Worm (Caenorhabditis elegans) whole organism, L1 larva: Measurements from ENCODE around the gene spp-28.
A peak's percentile ranks its signal among the peaks of the same experiment; 100 is the strongest.

Source experiments
- C04F5.9 ChIP-seq: sonication (generic microtip); optimal IDR thresholded peaks from 2 replicates; lab custom pipeline; 2016; ENCODE audit warnings: missing genetic modification characterization, missing compliant biosample characterization
- F16B12.6 ChIP-seq: fragments of 150-350 bp; optimal IDR thresholded peaks from 2 replicates; lab custom pipeline; 2014; ENCODE audit warnings: missing biosample characterization, missing genetic modification characterization
- Y116A8C.19 ChIP-seq: sonication (generic microtip); optimal IDR thresholded peaks from 2 replicates; lab custom pipeline; 2016; ENCODE audit warnings: missing compliant biosample characterization, missing genetic modification characterization, borderline replicate concordance
- aha-1 ChIP-seq: fragments of 150-350 bp; optimal IDR thresholded peaks from 2 replicates; lab custom pipeline; 2014; ENCODE audit warnings: missing biosample characterization, missing genetic modification characterization
- alr-1 ChIP-seq: fragments of 200-800 bp; sonication (Bioruptor generic); optimal IDR thresholded peaks from 2 replicates; lab custom pipeline; 2018; ENCODE audit warnings: borderline replicate concordance, mild to moderate bottlenecking, missing genetic modification characterization, missing compliant biosample characterization
- blmp-1 ChIP-seq: fragments of 150-350 bp; optimal IDR thresholded peaks from 2 replicates; lab custom pipeline; 2014; ENCODE audit warnings: missing biosample characterization, missing genetic modification characterization
- ceh-88 ChIP-seq: fragments of 200-800 bp; sonication (Bioruptor generic); IDR thresholded peaks from 2 replicates; pipeline ENCODE4 v1.3.6; 2022; ENCODE audit warnings: missing genetic modification characterization, missing compliant biosample characterization
- ceh-90 ChIP-seq: sonication (generic microtip); optimal IDR thresholded peaks from 2 replicates; lab custom pipeline; 2016; ENCODE audit warnings: missing genetic modification characterization, missing compliant biosample characterization
- ces-1 ChIP-seq: fragments of 150-350 bp; optimal IDR thresholded peaks from 2 replicates; lab custom pipeline; 2014; ENCODE audit warnings: missing biosample characterization, missing genetic modification reagents, missing genetic modification characterization
- dpl-1 ChIP-seq, 3 experiments: fragments of 150-350 bp in 2 of 3; sonication (generic microtip) in 1 of 3; optimal IDR thresholded peaks; 2 replicates each; lab custom pipeline; 2014 to 2017; ENCODE audit warnings: missing biosample characterization in 3 of 3, missing genetic modification characterization in 3 of 3, missing genetic modification reagents in 3 of 3
- dsc-1 ChIP-seq: sonication (generic microtip); optimal IDR thresholded peaks from 2 replicates; lab custom pipeline; 2016; ENCODE audit warnings: mild to moderate bottlenecking, missing genetic modification characterization, missing compliant biosample characterization
- efl-1 ChIP-seq, 4 experiments: fragments of 150-350 bp; optimal IDR thresholded peaks in 3 of 4; peaks in 1 of 4; 1 replicate in 1 of 4; 2 replicates in 3 of 4; lab custom pipeline; 2014; ENCODE audit warnings: missing biosample characterization in 2 of 4, missing genetic modification characterization in 2 of 4, missing genetic modification reagents in 2 of 4
- efl-3 ChIP-seq: fragments of 200-800 bp; sonication (Bioruptor generic); optimal IDR thresholded peaks from 2 replicates; lab custom pipeline; 2018; ENCODE audit warnings: mild to moderate bottlenecking, missing genetic modification characterization, missing compliant biosample characterization
- egl-13 ChIP-seq: sonication (generic microtip); optimal IDR thresholded peaks from 2 replicates; lab custom pipeline; 2016; ENCODE audit warnings: missing genotype, missing genetic modification reagents, missing genetic modification characterization, missing compliant biosample characterization
- egl-27 ChIP-seq, 2 experiments: fragments of 150-350 bp in 1 of 2; sonication (generic microtip); optimal IDR thresholded peaks; 3 replicates each; lab custom pipeline; 2017 to 2018; ENCODE audit warnings: missing biosample characterization in 2 of 2, missing genetic modification characterization in 2 of 2, missing genetic modification reagents in 2 of 2
- elt-2 ChIP-seq: sonication (generic microtip); optimal IDR thresholded peaks from 2 replicates; lab custom pipeline; 2016; ENCODE audit warnings: missing genetic modification characterization, mild to moderate bottlenecking, inconsistent platforms, missing compliant biosample characterization, missing genetic modification reagents
- elt-3 ChIP-seq, 6 experiments: fragments of 150-350 bp in 1 of 6; sonication (generic microtip); optimal IDR thresholded peaks; 2 replicates each; lab custom pipeline; 2017 to 2018; ENCODE audit warnings: missing biosample characterization in 6 of 6, missing genetic modification characterization in 6 of 6, inconsistent platforms in 1 of 6
- ets-5 ChIP-seq: fragments of 200-800 bp; sonication (Bioruptor generic); IDR thresholded peaks from 2 replicates; pipeline ENCODE4 v1.3.6; 2022; ENCODE audit warnings: missing genetic modification characterization, missing compliant biosample characterization
- fkh-10 ChIP-seq: sonication (generic microtip); optimal IDR thresholded peaks from 2 replicates; lab custom pipeline; 2017; ENCODE audit warnings: missing biosample characterization, missing genetic modification reagents, missing genetic modification characterization
- grh-1 ChIP-seq: fragments of 200-800 bp; sonication (Bioruptor generic); IDR thresholded peaks from 2 replicates; pipeline ENCODE4 v1.3.6; 2022; ENCODE audit warnings: missing genetic modification reagents, missing genetic modification characterization, missing compliant biosample characterization
- hlh-17 ChIP-seq: fragments of 200-800 bp; sonication (Bioruptor generic); optimal IDR thresholded peaks from 2 replicates; lab custom pipeline; 2018; ENCODE audit warnings: missing genetic modification characterization, mild to moderate bottlenecking, missing compliant biosample characterization, moderate library complexity, borderline replicate concordance
- hpl-2 ChIP-seq: fragments of 150-350 bp; optimal IDR thresholded peaks from 2 replicates; lab custom pipeline; 2014; ENCODE audit warnings: missing biosample characterization, missing genetic modification reagents, missing genetic modification characterization
- isw-1 ChIP-seq: fragments of 200-800 bp; sonication (Bioruptor generic); IDR thresholded peaks from 2 replicates; pipeline ENCODE4 v1.3.6; 2022; ENCODE audit warnings: missing genetic modification characterization, missing compliant biosample characterization
- lin-14 ChIP-seq: fragments of 200-800 bp; sonication (Bioruptor generic); optimal IDR thresholded peaks from 2 replicates; lab custom pipeline; 2018; ENCODE audit warnings: mild to moderate bottlenecking, missing genetic modification characterization, moderate library complexity, missing compliant biosample characterization
- lin-15B ChIP-seq: fragments of 150-350 bp; sonication (generic microtip); optimal IDR thresholded peaks from 3 replicates; lab custom pipeline; 2014; ENCODE audit warnings: missing biosample characterization, missing genetic modification characterization
- lin-39 ChIP-seq: fragments of 150-350 bp; optimal IDR thresholded peaks from 2 replicates; lab custom pipeline; 2014; ENCODE audit warnings: missing biosample characterization, missing genetic modification reagents, missing genetic modification characterization
- lir-3 ChIP-seq: sonication (generic microtip); optimal IDR thresholded peaks from 2 replicates; lab custom pipeline; 2016; ENCODE audit warnings: mild to moderate bottlenecking, missing genetic modification characterization, moderate library complexity, missing compliant biosample characterization; ENCODE audit not compliant: poor library complexity
- mef-2 ChIP-seq: fragments of 150-350 bp; optimal IDR thresholded peaks from 2 replicates; lab custom pipeline; 2014; ENCODE audit warnings: missing biosample characterization, missing genetic modification characterization
- mep-1 ChIP-seq: fragments of 150-350 bp; optimal IDR thresholded peaks from 2 replicates; lab custom pipeline; 2014; ENCODE audit warnings: missing biosample characterization, missing genetic modification characterization
- nhr-11 ChIP-seq: fragments of 150-350 bp; optimal IDR thresholded peaks from 2 replicates; lab custom pipeline; 2014; ENCODE audit warnings: missing biosample characterization, missing genetic modification characterization
- nhr-12 ChIP-seq: sonication (generic microtip); optimal IDR thresholded peaks from 2 replicates; lab custom pipeline; 2017; ENCODE audit warnings: missing biosample characterization, missing genetic modification characterization
- nhr-237 ChIP-seq: fragments of 150-350 bp; optimal IDR thresholded peaks from 2 replicates; lab custom pipeline; 2014; ENCODE audit warnings: missing biosample characterization, missing genetic modification characterization
- nhr-47 ChIP-seq: sonication (generic microtip); optimal IDR thresholded peaks from 2 replicates; lab custom pipeline; 2016; ENCODE audit warnings: mild to moderate bottlenecking, missing genetic modification characterization, moderate library complexity, missing compliant biosample characterization
- nhr-77 ChIP-seq: fragments of 150-350 bp; optimal IDR thresholded peaks from 2 replicates; lab custom pipeline; 2014; ENCODE audit warnings: missing biosample characterization, missing genetic modification characterization
- nhr-84 ChIP-seq: sonication (generic microtip); optimal IDR thresholded peaks from 2 replicates; lab custom pipeline; 2017; ENCODE audit warnings: missing biosample characterization, missing genetic modification characterization
- nhr-85 ChIP-seq: sonication (generic microtip); peaks from one replicate; lab custom pipeline; 2016; ENCODE audit warnings: missing genetic modification characterization, inconsistent platforms, missing compliant biosample characterization
- nhr-90 ChIP-seq: sonication (generic microtip); optimal IDR thresholded peaks from 2 replicates; lab custom pipeline; 2016; ENCODE audit warnings: mild to moderate bottlenecking, missing genetic modification characterization, missing compliant biosample characterization; ENCODE audit not compliant: poor library complexity
- pag-3 ChIP-seq: sonication (generic microtip); optimal IDR thresholded peaks from 2 replicates; lab custom pipeline; 2017; ENCODE audit warnings: missing genetic modification characterization, mild to moderate bottlenecking, missing compliant biosample characterization, antibody characterized with exemption, borderline replicate concordance; ENCODE audit not compliant: insufficient read depth
- snu-23 ChIP-seq: sonication (generic microtip); optimal IDR thresholded peaks from 2 replicates; lab custom pipeline; 2016; ENCODE audit warnings: missing genetic modification characterization, missing compliant biosample characterization
- tlp-1 ChIP-seq: fragments of 150-350 bp; optimal IDR thresholded peaks from 2 replicates; lab custom pipeline; 2014; ENCODE audit warnings: missing biosample characterization, missing genetic modification characterization
- unc-130 ChIP-seq: fragments of 150-350 bp; optimal IDR thresholded peaks from 2 replicates; lab custom pipeline; 2017; ENCODE audit warnings: missing biosample characterization, missing genetic modification characterization, inconsistent platforms
- unc-30 ChIP-seq: sonication (generic microtip); optimal IDR thresholded peaks from 2 replicates; lab custom pipeline; 2017; ENCODE audit warnings: missing biosample characterization, missing genetic modification characterization
- unc-62 ChIP-seq: fragments of 150-350 bp; optimal IDR thresholded peaks from 2 replicates; lab custom pipeline; 2014; ENCODE audit warnings: missing biosample characterization, missing genetic modification reagents, missing genetic modification characterization
- vab-15 ChIP-seq: sonication (generic microtip); optimal IDR thresholded peaks from 2 replicates; lab custom pipeline; 2017; ENCODE audit warnings: missing genotype, mild to moderate bottlenecking, missing genetic modification characterization, missing compliant biosample characterization
- xbp-1 ChIP-seq: sonication (generic microtip); optimal IDR thresholded peaks from 2 replicates; lab custom pipeline; 2016; ENCODE audit warnings: missing genetic modification characterization, missing compliant biosample characterization
- zag-1 ChIP-seq: fragments of 150-350 bp; optimal IDR thresholded peaks from 2 replicates; lab custom pipeline; 2014; ENCODE audit warnings: missing biosample characterization, missing genetic modification characterization
- zip-4 ChIP-seq: fragments of 200-800 bp; sonication (Bioruptor generic); optimal IDR thresholded peaks from 2 replicates; lab custom pipeline; 2018; ENCODE audit warnings: mild to moderate bottlenecking, missing genetic modification characterization, moderate library complexity, missing compliant biosample characterization

spp-28 gene

DNA sequence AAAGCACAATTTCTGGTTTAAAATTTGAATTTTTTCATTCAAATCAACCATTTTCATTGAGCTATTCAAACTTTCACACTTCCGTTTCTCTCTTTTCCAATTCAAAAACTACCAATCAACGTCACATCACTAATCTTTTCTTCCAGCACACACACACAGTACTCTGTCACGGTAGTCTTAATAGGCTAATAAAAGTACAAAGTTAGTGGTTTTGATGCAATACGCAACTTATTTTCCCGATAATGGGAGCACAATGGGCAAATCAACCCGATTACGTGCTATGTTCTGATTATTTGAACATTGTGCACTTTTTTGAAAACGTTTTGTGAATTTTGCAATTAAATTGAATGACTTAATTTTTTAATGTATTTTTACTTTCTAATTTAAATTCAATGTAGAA, 37.2 kb upstream of the spp-28 start:
- no peak for TF ChIP-seq snu-23 (GFP tag; lab: Kevin White, UChicago)
- TF ChIP-seq nhr-12 = no peak
- TF ChIP-seq blmp-1 = no peak
- TF ChIP-seq zip-4 (GFP tag; lab: Kevin White, UChicago) = no peak
- no peak for TF ChIP-seq lin-15B (tag; lab: Kevin White, UChicago)
- TF ChIP-seq isw-1 (GFP tag; lab: Robert Waterston, UW) = no peak
- no peak for TF ChIP-seq unc-130 (tag; lab: Kevin White, UChicago)
- TF ChIP-seq nhr-77 (tag; lab: Kevin White, UChicago) = no peak
- TF ChIP-seq nhr-90 (tag; lab: Kevin White, UChicago) = no peak
- no peak for TF ChIP-seq dsc-1 (tag; lab: Kevin White, UChicago)
- no peak for TF ChIP-seq vab-15 (tag; lab: Kevin White, UChicago)
- no peak for TF ChIP-seq ces-1
- no peak for TF ChIP-seq egl-13 (tag; lab: Kevin White, UChicago)
- no peak for TF ChIP-seq elt-3 (tag; optimal IDR thresholded peaks at IDR 0.05; lab: Kevin White, UChicago)
- no peak for TF ChIP-seq unc-30 (tag; lab: Kevin White, UChicago)
- no peak for TF ChIP-seq nhr-11 (tag; lab: Kevin White, UChicago)
- no peak for TF ChIP-seq xbp-1 (tag; lab: Kevin White, UChicago)
- TF ChIP-seq unc-62 = no peak
- no peak for TF ChIP-seq pag-3
- no peak for TF ChIP-seq nhr-237 (tag; lab: Kevin White, UChicago)

- TF ChIP-seq egl-13 (tag; lab: Kevin White, UChicago) = no peak
- TF ChIP-seq hlh-17 (GFP tag; lab: Kevin White, UChicago) = no peak
- no peak for TF ChIP-seq zag-1
- no peak for TF ChIP-seq efl-1 (optimal IDR thresholded peaks at IDR 0.05; lab: Kevin White, UChicago)
- peak in 1 of 2 experiments; percentile 94 for TF ChIP-seq efl-1 (GFP tag; optimal IDR thresholded peaks at IDR 0.05 in 1 of 2; lab: Kevin White, UChicago)
- no peak for TF ChIP-seq ceh-90 (tag; lab: Kevin White, UChicago)
- TF ChIP-seq, all 84 proteins: peak for 1
Observed at ce11 chrIII:4224722-4225121, 34.6 kb upstream of the spp-28 start.

DNA sequence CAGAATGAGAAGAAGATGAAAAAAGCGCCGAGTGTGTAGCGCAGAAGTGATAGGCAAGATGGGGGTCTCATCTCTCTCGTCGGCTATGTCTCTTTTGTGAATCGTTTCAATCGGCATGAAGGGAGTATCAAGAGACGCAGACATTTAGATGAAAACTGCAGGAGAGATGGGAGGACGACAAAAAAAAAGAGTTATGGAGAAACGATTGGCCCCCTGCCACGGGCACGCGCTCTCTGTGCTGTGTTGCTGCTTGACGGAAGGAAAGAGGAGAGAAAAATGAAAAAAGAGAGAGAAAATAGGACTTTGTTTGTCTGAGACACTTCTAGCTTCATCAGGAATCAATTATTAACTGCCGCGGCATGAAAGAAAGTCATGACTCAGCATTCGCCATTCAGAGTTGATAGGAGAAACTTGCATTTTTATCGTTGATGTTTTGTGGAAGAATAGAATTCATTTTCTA, 33.6 kb upstream of the spp-28 start:
- TF ChIP-seq ces-1 (no peak), ceh-90 (tag; lab: Kevin White, UChicago) (no peak), F16B12.6 (tag; lab: Kevin White, UChicago) (peak; percentile 15), snu-23 (GFP tag; lab: Kevin White, UChicago) (peak; percentile 95), hpl-2 (no peak), mef-2 (tag; lab: Kevin White, UChicago) (peak; percentile 72), nhr-47 (tag; lab: Kevin White, UChicago) (peak; percentile 86), elt-2 (tag; lab: Kevin White, UChicago) (peak; percentile 65), zip-4 (GFP tag; lab: Kevin White, UChicago) (no peak), dpl-1 (GFP tag; optimal IDR thresholded peaks at IDR 0.05; lab: Kevin White, UChicago) (peak; percentile 45 to 54 (median 49)), lir-3 (tag; lab: Kevin White, UChicago) (peak; percentile 45), lin-39 (tag; lab: Kevin White, UChicago) (peak; percentile 38), lin-14 (GFP tag; lab: Kevin White, UChicago) (peak; percentile 98), fkh-10 (GFP tag; lab: Kevin White, UChicago) (peak; percentile 83), alr-1 (tag; lab: Kevin White, UChicago) (no peak), zag-1 (peak; percentile 41), ceh-88 (GFP tag; lab: Robert Waterston, UW) (peak; percentile 50; the same call in 1 of the 2 replicates), unc-130 (tag; lab: Kevin White, UChicago) (peak; percentile 72), Y116A8C.19 (tag; lab: Kevin White, UChicago) (no peak), mep-1 (tag; lab: Kevin White, UChicago) (peak; percentile 89), nhr-84 (no peak), nhr-77 (tag; lab: Kevin White, UChicago) (peak; percentile 87), aha-1 (tag; lab: Kevin White, UChicago) (no peak), efl-3 (no peak), grh-1 (GFP tag; lab: Robert Waterston, UW) (no peak), blmp-1 (peak; percentile 42), ets-5 (GFP tag; lab: Robert Waterston, UW) (no peak), nhr-85 (peak; percentile 88), C04F5.9 (no peak), pag-3 (peak; percentile 64), tlp-1 (tag; lab: Kevin White, UChicago) (no peak), nhr-12 (no peak), egl-27 (tag; optimal IDR thresholded peaks at IDR 0.05; lab: Kevin White, UChicago) (peak; percentile 29 to 84)
